Fruit fly (Drosophila melanogaster): ENCODE data around the gene CG9777.

The CG9777 gene

DNA sequence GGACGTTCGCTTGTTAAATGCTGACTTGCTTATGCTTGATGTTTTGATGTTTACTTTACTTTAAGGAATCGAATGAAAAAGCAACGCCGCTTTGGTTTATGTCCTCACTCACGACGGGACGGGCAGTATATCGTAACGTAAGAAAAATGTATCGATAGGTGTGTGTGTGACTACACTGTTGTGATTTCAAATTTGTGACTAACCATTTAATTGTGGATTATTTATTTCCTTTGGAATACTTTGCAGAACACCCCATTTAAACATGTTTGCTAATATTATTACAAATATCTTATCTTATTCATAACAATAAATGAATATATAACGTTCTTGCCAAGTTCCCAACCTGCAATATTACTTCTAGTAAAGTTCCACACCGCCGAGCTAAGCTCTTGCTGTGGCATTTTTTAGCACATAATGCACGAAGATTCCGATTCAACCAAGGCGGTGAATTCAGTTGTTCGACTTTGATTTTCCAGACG lies 22.9 kb upstream of the CG9777 start, which contains the start of the genes Nemp and r (continued):
- TF ChIP-seq CG3995 (GFP tag; optimal IDR thresholded peaks at IDR 0.05) (peak; percentile 95), Dp (GFP tag; optimal IDR thresholded peaks at IDR 0.05) (peak; percentile 75), CG15011 (GFP tag; optimal IDR thresholded peaks at IDR 0.05) (no peak), Hmr (GFP tag; optimal IDR thresholded peaks at IDR 0.05) (peak; percentile 41), CG14710 (tag; optimal IDR thresholded peaks at IDR 0.05) (peak; percentile 71), Bgb (GFP tag; IDR thresholded peaks at IDR 0.05; ENCODE audit: partially characterized antibody) (peak; percentile 65), klu (GFP tag; IDR thresholded peaks at IDR 0.05) (no peak), CG6791 (GFP tag; IDR thresholded peaks at IDR 0.05; ENCODE audit: partially characterized antibody) (peak; percentile 43; the same call in 1 of the 3 replicates), CTCF (GFP tag; optimal IDR thresholded peaks at IDR 0.05) (peak; percentile 65), HmgD (GFP tag; optimal IDR thresholded peaks at IDR 0.05) (no peak), tna (GFP tag; IDR thresholded peaks at IDR 0.05; ENCODE audit: partially characterized antibody) (0 out of 2 replicates have a peak, but pooled peaks have one; percentile 14), ham (GFP tag; IDR thresholded peaks at IDR 0.05) (no peak), hbn (GFP tag; IDR thresholded peaks at IDR 0.05; ENCODE audit: partially characterized antibody) (peak; percentile 65), CG1603 (tag; optimal IDR thresholded peaks at IDR 0.05) (peak; percentile 47), CG8290 (GFP tag; optimal IDR thresholded peaks at IDR 0.05) (peak; percentile 30), CG8290 (tag; optimal IDR thresholded peaks at IDR 0.05) (no peak), CG4424 (GFP tag; optimal IDR thresholded peaks at IDR 0.05) (no peak), seq (GFP tag; IDR thresholded peaks at IDR 0.05) (no peak), CG12236 (GFP tag; optimal IDR thresholded peaks at IDR 0.05) (no peak), Pdp1 (GFP tag; optimal IDR thresholded peaks at IDR 0.05) (peak in 1 of 2 experiments; percentile 4), D (optimal IDR thresholded peaks at IDR 0.05) (no peak), D (GFP tag; optimal IDR thresholded peaks at IDR 0.05) (no peak), Doc3 (GFP tag; IDR thresholded peaks at IDR 0.05; ENCODE audit: partially characterized antibody) (peak; percentile 64), HHEX (GFP tag; optimal IDR thresholded peaks at IDR 0.05) (no peak), Hey (tag; optimal IDR thresholded peaks at IDR 0.05) (no peak), croc (GFP tag; conservative IDR thresholded peaks at IDR 0.05) (no peak), CG11560 (tag; IDR thresholded peaks at IDR 0.05) (peak; percentile 91), CkIIα-i1 (GFP tag; IDR thresholded peaks at IDR 0.05) (no peak), sens (GFP tag) (peak; percentile 54), CG18476 (GFP tag; optimal IDR thresholded peaks at IDR 0.05) (no peak), CG6813 (GFP tag; optimal IDR thresholded peaks at IDR 0.05) (no peak), CG14667 (GFP tag; IDR thresholded peaks at IDR 0.05) (no peak), CG31441 (GFP tag; IDR thresholded peaks at IDR 0.05) (peak; percentile 24; the same call in 1 of the 2 replicates), Ada2b (GFP tag; IDR thresholded peaks at IDR 0.05) (no peak), Six4 (GFP tag; optimal IDR thresholded peaks at IDR 0.05) (no peak), CG2129 (GFP tag; IDR thresholded peaks at IDR 0.05; ENCODE audit: partially characterized antibody) (peak; percentile 43), knrl (GFP tag; IDR thresholded peaks at IDR 0.05; ENCODE audit: partially characterized antibody) (peak; percentile 78), CG10267 (tag; optimal IDR thresholded peaks at IDR 0.05) (peak; percentile 57), CG16815 (GFP tag; optimal IDR thresholded peaks at IDR 0.05) (no peak), Hr3 (GFP tag; optimal IDR thresholded peaks at IDR 0.05) (no peak), Sry-δ (GFP tag; optimal IDR thresholded peaks at IDR 0.05) (peak; percentile 65), ems (GFP tag; optimal IDR thresholded peaks at IDR 0.05) (no peak), Sry-β (GFP tag; optimal IDR thresholded peaks at IDR 0.05) (no peak), lilli (GFP tag; optimal IDR thresholded peaks at IDR 0.05) (no peak), tll (GFP tag; optimal IDR thresholded peaks at IDR 0.05) (peak in 1 of 2 experiments; percentile 6), Gug (GFP tag; IDR thresholded peaks at IDR 0.05) (no peak), CG9797 (GFP tag; optimal IDR thresholded peaks at IDR 0.05) (peak; percentile 55), gfzf (GFP tag; optimal IDR thresholded peaks at IDR 0.05) (peak; percentile 82), luna (GFP tag; optimal IDR thresholded peaks at IDR 0.05) (no peak), CG17361 (GFP tag; IDR thresholded peaks at IDR 0.05) (0 out of 3 replicates have a peak, but pooled peaks have one; percentile 12), nerfin-2 (GFP tag; IDR thresholded peaks at IDR 0.05; ENCODE audit: partially characterized antibody) (peak; percentile 36; the same call in 1 of the 2 replicates)
